Worm (Caenorhabditis elegans) whole organism, mixed stage, embryonic: ENCODE data around the gene Y42H9AR.5.

ENCODE experiments used
- M03D4.4 ChIP-seq: sonication (generic microtip); optimal IDR thresholded peaks from 2 replicates; lab custom pipeline; 2017; ENCODE audit warnings: mild to moderate bottlenecking, missing genetic modification characterization, missing compliant biosample characterization
- bed-3 ChIP-seq: fragments of 200-800 bp; sonication (Bioruptor generic); optimal IDR thresholded peaks from 3 replicates; lab custom pipeline; 2018; ENCODE audit warnings: mild to moderate bottlenecking, missing genetic modification characterization, moderate library complexity, missing compliant biosample characterization
- blmp-1 ChIP-seq: fragments of 150-350 bp; optimal IDR thresholded peaks from 2 replicates; lab custom pipeline; 2014; ENCODE audit warnings: missing biosample characterization, missing genetic modification characterization
- ceh-39 ChIP-seq: fragments of 150-350 bp; optimal IDR thresholded peaks from 2 replicates; lab custom pipeline; 2014; ENCODE audit warnings: missing biosample characterization, missing genetic modification characterization
- ceh-43 ChIP-seq: fragments of 200-800 bp; sonication (Bioruptor generic); optimal IDR thresholded peaks from 2 replicates; lab custom pipeline; 2018; ENCODE audit warnings: mild to moderate bottlenecking, missing genetic modification characterization, moderate library complexity, missing compliant biosample characterization
- ceh-83 ChIP-seq: fragments of 200-800 bp; sonication (Bioruptor generic); optimal IDR thresholded peaks from 2 replicates; lab custom pipeline; 2018; ENCODE audit warnings: mild to moderate bottlenecking, missing genetic modification characterization, missing compliant biosample characterization
- ces-1 ChIP-seq: fragments of 150-350 bp; optimal IDR thresholded peaks from 2 replicates; lab custom pipeline; 2014; ENCODE audit warnings: missing biosample characterization, missing genetic modification reagents, missing genetic modification characterization
- cnd-1 ChIP-seq: fragments of 200-800 bp; sonication (Bioruptor generic); optimal IDR thresholded peaks from 2 replicates; lab custom pipeline; 2018; ENCODE audit warnings: mild to moderate bottlenecking, missing genetic modification characterization, missing compliant biosample characterization
- drap-1 ChIP-seq: fragments of 200-800 bp; sonication (Bioruptor generic); optimal IDR thresholded peaks from 3 replicates; lab custom pipeline; 2018; ENCODE audit warnings: mild to moderate bottlenecking, missing genetic modification characterization, missing compliant biosample characterization
- elt-1 ChIP-seq: sonication (generic microtip); optimal IDR thresholded peaks from 2 replicates; lab custom pipeline; 2017; ENCODE audit warnings: missing genetic modification characterization, mild to moderate bottlenecking, missing compliant biosample characterization, antibody characterized with exemption, moderate library complexity, borderline replicate concordance; ENCODE audit not compliant: insufficient read depth
- elt-3 ChIP-seq: fragments of 150-350 bp; optimal IDR thresholded peaks from 2 replicates; lab custom pipeline; 2014; ENCODE audit warnings: missing biosample characterization, missing genetic modification characterization
- ham-2 ChIP-seq: fragments of 200-800 bp; sonication (Bioruptor generic); optimal IDR thresholded peaks from 2 replicates; lab custom pipeline; 2018; ENCODE audit warnings: mild to moderate bottlenecking, missing genetic modification characterization, missing compliant biosample characterization
- hlh-1 ChIP-seq: fragments of 150-350 bp; optimal IDR thresholded peaks from 2 replicates; lab custom pipeline; 2014; ENCODE audit warnings: missing biosample characterization, missing genetic modification reagents, missing genetic modification characterization
- lin-13 ChIP-seq: fragments of 150-350 bp; optimal IDR thresholded peaks from 2 replicates; lab custom pipeline; 2014; ENCODE audit warnings: missing biosample characterization, missing genetic modification characterization
- lin-32 ChIP-seq: fragments of 200-800 bp; sonication (Bioruptor generic); optimal IDR thresholded peaks from 2 replicates; lab custom pipeline; 2018; ENCODE audit warnings: mild to moderate bottlenecking, missing genetic modification characterization, missing compliant biosample characterization
- lsy-2 ChIP-seq: fragments of 150-350 bp; optimal IDR thresholded peaks from 2 replicates; lab custom pipeline; 2014; ENCODE audit warnings: missing biosample characterization, missing genetic modification characterization
- mep-1 ChIP-seq: fragments of 150-350 bp; optimal IDR thresholded peaks from 2 replicates; lab custom pipeline; 2017; ENCODE audit warnings: missing biosample characterization, missing genetic modification reagents, missing genetic modification characterization, inconsistent platforms
- mls-2 ChIP-seq: sonication (generic microtip); optimal IDR thresholded peaks from 2 replicates; lab custom pipeline; 2016; ENCODE audit warnings: mild to moderate bottlenecking, missing genetic modification characterization, moderate library complexity, missing compliant biosample characterization
- nhr-12 ChIP-seq: fragments of 150-350 bp; optimal IDR thresholded peaks from 2 replicates; lab custom pipeline; 2014; ENCODE audit warnings: missing biosample characterization, missing genetic modification characterization
- nhr-2 ChIP-seq: fragments of 150-350 bp; optimal IDR thresholded peaks from 2 replicates; lab custom pipeline; 2014; ENCODE audit warnings: missing biosample characterization, missing genetic modification characterization
- nhr-237 ChIP-seq: fragments of 150-350 bp; optimal IDR thresholded peaks from 2 replicates; lab custom pipeline; 2014; ENCODE audit warnings: missing biosample characterization, missing genetic modification characterization
- nhr-28 ChIP-seq: fragments of 150-350 bp; optimal IDR thresholded peaks from 2 replicates; lab custom pipeline; 2014; ENCODE audit warnings: missing biosample characterization, missing genetic modification characterization
- nhr-76 ChIP-seq: sonication (generic microtip); optimal IDR thresholded peaks from 2 replicates; lab custom pipeline; 2017; ENCODE audit warnings: missing biosample characterization, missing genetic modification characterization
- snpc-4 ChIP-seq: fragments of 150-350 bp; optimal IDR thresholded peaks from 2 replicates; lab custom pipeline; 2014; ENCODE audit warnings: missing biosample characterization, missing genetic modification characterization
- sptf-1 ChIP-seq: sonication (generic microtip); optimal IDR thresholded peaks from 2 replicates; lab custom pipeline; 2017; ENCODE audit warnings: mild to moderate bottlenecking, missing genetic modification characterization, moderate library complexity, missing compliant biosample characterization
- tbx-8 ChIP-seq: fragments of 200-800 bp; sonication (Bioruptor generic); optimal IDR thresholded peaks from 2 replicates; lab custom pipeline; 2018; ENCODE audit warnings: mild to moderate bottlenecking, missing genetic modification characterization, moderate library complexity, missing compliant biosample characterization
- unc-120 ChIP-seq: sonication (generic microtip); optimal IDR thresholded peaks from 2 replicates; lab custom pipeline; 2017; ENCODE audit warnings: missing genetic modification characterization, missing compliant biosample characterization; ENCODE audit not compliant: poor library complexity, severe bottlenecking
- unc-39 ChIP-seq: fragments of 150-350 bp; optimal IDR thresholded peaks from 2 replicates; lab custom pipeline; 2014; ENCODE audit warnings: missing biosample characterization, missing genetic modification characterization
- unc-62 ChIP-seq: fragments of 150-350 bp; optimal IDR thresholded peaks from 2 replicates; lab custom pipeline; 2014; ENCODE audit warnings: missing biosample characterization, missing genetic modification reagents, missing genetic modification characterization
- zip-8 ChIP-seq: fragments of 150-350 bp; optimal IDR thresholded peaks from 2 replicates; lab custom pipeline; 2014; ENCODE audit warnings: missing biosample characterization, missing genetic modification characterization
- ztf-11 ChIP-seq: fragments of 150-350 bp; optimal IDR thresholded peaks from 2 replicates; lab custom pipeline; 2014; ENCODE audit warnings: missing biosample characterization, missing genetic modification characterization

Gene Y42H9AR.5

ce11 chrIV:8068280-8068679, 34.1 kb upstream of the Y42H9AR.5 start:
- no peak for TF ChIP-seq nhr-28 (tag; lab: Kevin White, UChicago)
- peak; percentile 72 for TF ChIP-seq lin-32 (GFP tag; lab: Kevin White, UChicago)
- TF ChIP-seq unc-39 (tag; lab: Kevin White, UChicago), result no peak
- TF ChIP-seq lsy-2 (tag; lab: Kevin White, UChicago), result no peak
- peak; percentile 38 for TF ChIP-seq unc-62
- peak; percentile 97 for TF ChIP-seq hlh-1

- TF ChIP-seq nhr-237 (tag; lab: Kevin White, UChicago) (no peak), ztf-11 (tag; lab: Kevin White, UChicago) (no peak), ceh-83 (GFP tag; lab: Kevin White, UChicago) (no peak), M03D4.4 (no peak), cnd-1 (tag; lab: Kevin White, UChicago) (no peak), nhr-2 (tag; lab: Kevin White, UChicago) (no peak), lin-13 (no peak), unc-62 (no peak), elt-3 (tag; lab: Kevin White, UChicago) (no peak), lin-32 (GFP tag; lab: Kevin White, UChicago) (no peak), lsy-2 (tag; lab: Kevin White, UChicago) (no peak), nhr-28 (tag; lab: Kevin White, UChicago) (no peak), zip-8 (no peak), hlh-1 (no peak), blmp-1 (tag; lab: Kevin White, UChicago) (no peak), mls-2 (tag; lab: Kevin White, UChicago) (no peak)
Observed at ce11 chrIV:8069104-8069503, 33.2 kb upstream of the Y42H9AR.5 start.

ce11 chrIV:8070299-8070698, 32.0 kb upstream of the Y42H9AR.5 start:
- TF ChIP-seq mls-2 (tag; lab: Kevin White, UChicago) (no peak), ham-2 (GFP tag; lab: Kevin White, UChicago) (no peak), ceh-39 (tag; lab: Kevin White, UChicago) (no peak), nhr-2 (tag; lab: Kevin White, UChicago) (no peak), ceh-43 (GFP tag; lab: Kevin White, UChicago) (no peak)
- TF ChIP-seq, all 35 proteins: peak for 0

ce11 chrIV:8070934-8071333, 31.4 kb upstream of the Y42H9AR.5 start:
- peak; percentile 3 for TF ChIP-seq ces-1 (GFP tag; lab: Kevin White, UChicago)
- no peak for TF ChIP-seq ham-2 (GFP tag; lab: Kevin White, UChicago)

- TF ChIP-seq ceh-83 (GFP tag; lab: Kevin White, UChicago) (no peak), mep-1 (no peak), sptf-1 (tag; lab: Kevin White, UChicago) (no peak), nhr-12 (tag; lab: Kevin White, UChicago) (no peak), unc-120 (tag; lab: Kevin White, UChicago) (no peak), nhr-28 (tag; lab: Kevin White, UChicago) (no peak), ceh-43 (GFP tag; lab: Kevin White, UChicago) (no peak)
- TF ChIP-seq, all 35 proteins: peak for 0
Observed at ce11 chrIV:8075516-8075915, 26.8 kb upstream of the Y42H9AR.5 start.

- TF ChIP-seq unc-39 (tag; lab: Kevin White, UChicago) (no peak), ztf-11 (tag; lab: Kevin White, UChicago) (no peak), ces-1 (GFP tag; lab: Kevin White, UChicago) (no peak), lin-32 (GFP tag; lab: Kevin White, UChicago) (no peak), mep-1 (no peak), zip-8 (no peak), lin-13 (no peak), unc-62 (no peak)
- TF ChIP-seq, all 35 proteins: peak for 0
Observed at ce11 chrIV:8076511-8076910, 25.8 kb upstream of the Y42H9AR.5 start.

ce11 chrIV:8080166-8080565, 22.2 kb upstream of the Y42H9AR.5 start:
- TF ChIP-seq nhr-237 (tag; lab: Kevin White, UChicago) (no peak), ceh-39 (tag; lab: Kevin White, UChicago) (no peak), elt-3 (tag; lab: Kevin White, UChicago) (no peak), ceh-43 (GFP tag; lab: Kevin White, UChicago) (no peak), unc-120 (tag; lab: Kevin White, UChicago) (no peak), tbx-8 (GFP tag; lab: Kevin White, UChicago) (no peak), unc-39 (tag; lab: Kevin White, UChicago) (no peak), drap-1 (GFP tag; lab: Kevin White, UChicago) (no peak), snpc-4 (tag; lab: Kevin White, UChicago) (no peak), nhr-76 (tag; lab: Kevin White, UChicago) (no peak), mls-2 (tag; lab: Kevin White, UChicago) (no peak), ceh-83 (GFP tag; lab: Kevin White, UChicago) (no peak), blmp-1 (tag; lab: Kevin White, UChicago) (no peak), bed-3 (GFP tag; lab: Kevin White, UChicago) (no peak), elt-1 (tag; lab: Kevin White, UChicago) (no peak)
